Worm (Caenorhabditis elegans) whole organism, early embryonic: ENCODE measurements around the gene F29B9.11.

ENCODE experiments used
- ama-1 ChIP-seq: fragments of 150-350 bp; optimal IDR thresholded peaks from 2 replicates; lab custom pipeline; 2014
- flt-1 ChIP-seq: fragments of 200-800 bp; sonication (Bioruptor generic); IDR thresholded peaks from 2 replicates; pipeline ENCODE4 v1.3.6; 2022; ENCODE audit warnings: missing genetic modification characterization, missing compliant biosample characterization
- hmbx-1 ChIP-seq: sonication (generic microtip); optimal IDR thresholded peaks from 2 replicates; lab custom pipeline; 2016; ENCODE audit warnings: mild to moderate bottlenecking, missing genetic modification characterization, missing compliant biosample characterization
- tbx-37 ChIP-seq: fragments of 200-800 bp; sonication (Bioruptor generic); conservative IDR thresholded peaks from 2 replicates; pipeline ENCODE4 v1.3.6; 2022; ENCODE audit warnings: missing genetic modification reagents, missing genetic modification characterization, missing compliant biosample characterization

- no peak for TF ChIP-seq tbx-37 (GFP tag; lab: Robert Waterston, UW)
- TF ChIP-seq flt-1 (GFP tag; lab: Robert Waterston, UW): no peak
- no peak for TF ChIP-seq ama-1
- TF ChIP-seq hmbx-1 (tag; lab: Kevin White, UChicago): no peak
These were observed 3.6 kb downstream of the F29B9.11 start for ce11 chrIV:4656380-4656779.
